Worm (Caenorhabditis elegans) whole organism, L2 larva: ENCODE results near the gene fbxa-54.

ENCODE experiments used
- Y55F3AM.14 ChIP-seq: fragments of 200-800 bp; sonication (Bioruptor generic); optimal IDR thresholded peaks from 2 replicates; lab custom pipeline; 2018; ENCODE audit warnings: mild to moderate bottlenecking, missing genetic modification characterization, missing compliant biosample characterization
- ama-1 ChIP-seq: fragments of 150-350 bp; optimal IDR thresholded peaks from 2 replicates; lab custom pipeline; 2018; ENCODE audit warnings: inconsistent platforms
- dmd-4 ChIP-seq: sonication (generic microtip); optimal IDR thresholded peaks from 2 replicates; lab custom pipeline; 2017; ENCODE audit warnings: missing biosample characterization, missing genetic modification characterization
- fos-1 ChIP-seq: fragments of 150-350 bp; optimal IDR thresholded peaks from 2 replicates; lab custom pipeline; 2014; ENCODE audit warnings: missing biosample characterization, missing genetic modification characterization
- lsy-2 ChIP-seq, 2 experiments: fragments of 150-350 bp in 1 of 2; sonication (generic microtip) in 1 of 2; optimal IDR thresholded peaks; 2 replicates each; lab custom pipeline; 2014 to 2017; ENCODE audit warnings: missing biosample characterization in 2 of 2, missing genetic modification characterization in 2 of 2
- nhr-25 ChIP-seq: fragments of 150-350 bp; sonication (generic microtip); optimal IDR thresholded peaks from 3 replicates; lab custom pipeline; 2014; ENCODE audit warnings: missing biosample characterization, missing genetic modification characterization
- nhr-77 ChIP-seq: fragments of 150-350 bp; optimal IDR thresholded peaks from 2 replicates; lab custom pipeline; 2014; ENCODE audit warnings: missing biosample characterization, missing genetic modification characterization
- unc-62 ChIP-seq: fragments of 150-350 bp; optimal IDR thresholded peaks from 2 replicates; lab custom pipeline; 2014; ENCODE audit warnings: missing biosample characterization, missing genetic modification reagents, missing genetic modification characterization

DNA sequence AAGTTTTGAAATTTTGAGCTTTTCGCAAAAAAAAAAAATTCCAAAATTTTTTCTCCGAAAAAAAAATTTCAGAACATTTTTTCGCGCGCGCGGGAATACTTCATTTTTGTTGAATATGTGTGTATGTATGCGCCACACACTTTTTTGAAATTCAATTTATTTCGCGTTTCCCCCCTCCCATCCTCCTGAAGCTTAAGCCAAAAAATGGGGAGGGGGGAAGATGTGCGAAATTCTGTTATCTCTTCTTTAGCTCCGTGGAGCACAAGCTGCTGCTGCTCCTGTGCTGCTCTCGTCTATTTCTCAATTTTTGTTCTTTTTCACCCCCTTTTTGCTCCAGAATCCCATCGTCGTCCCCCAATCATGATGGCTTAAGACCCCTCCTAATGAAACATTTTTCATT is 33.4 kb downstream of the fbxa-54 start:
- TF ChIP-seq nhr-77 (tag; lab: Kevin White, UChicago) (no peak), unc-62 (GFP tag; lab: Kevin White, UChicago) (no peak), Y55F3AM.14 (GFP tag; lab: Kevin White, UChicago) (no peak), nhr-25 (no peak), ama-1 (lab: Kevin White, UChicago) (no peak), dmd-4 (no peak), fos-1 (tag; lab: Kevin White, UChicago) (no peak), lsy-2 (tag; optimal IDR thresholded peaks at IDR 0.05; lab: Kevin White, UChicago) (no peak)
